Fruit fly (Drosophila melanogaster) whole organism, embryonic: ENCODE results near the gene CG15362.

Experiments used
- Antp ChIP-seq: fragments of 200-800 bp; sonication (Bioruptor generic); optimal IDR thresholded peaks from 3 replicates; lab custom pipeline; 2016; ENCODE audit warnings: missing biosample characterization, missing genetic modification characterization
- Blimp-1 ChIP-seq: fragments of 200-800 bp; sonication (Bioruptor generic); optimal IDR thresholded peaks from 3 replicates; lab custom pipeline; 2018; ENCODE audit warnings: missing biosample characterization, missing genetic modification characterization, mild to moderate bottlenecking, moderate library complexity, missing genetic modification reagents
- CG10267 ChIP-seq: fragments of 200-800 bp; sonication (Bioruptor generic); optimal IDR thresholded peaks from 2 replicates; lab custom pipeline; 2018; ENCODE audit warnings: missing biosample characterization, mild to moderate bottlenecking, missing genetic modification characterization, moderate library complexity
- CG11723 ChIP-seq: fragments of 200-800 bp; sonication (Bioruptor generic); optimal IDR thresholded peaks from 2 replicates; lab custom pipeline; 2017; ENCODE audit warnings: missing biosample characterization, mild to moderate bottlenecking, missing genetic modification characterization
- CG12071 ChIP-seq: fragments of 200-800 bp; sonication (Bioruptor generic); optimal IDR thresholded peaks from 3 replicates; lab custom pipeline; 2018; ENCODE audit warnings: missing biosample characterization, mild to moderate bottlenecking, missing genetic modification characterization
- CG12236 ChIP-seq: fragments of 200-800 bp; sonication (Bioruptor generic); optimal IDR thresholded peaks from 2 replicates; lab custom pipeline; 2016; ENCODE audit warnings: missing biosample characterization, missing genetic modification characterization
- CG13424 ChIP-seq: fragments of 200-800 bp; sonication (Bioruptor generic); optimal IDR thresholded peaks from 2 replicates; lab custom pipeline; 2019; ENCODE audit warnings: missing biosample characterization, mild to moderate bottlenecking, missing genetic modification characterization, moderate library complexity
- CG14014 ChIP-seq: fragments of 200-800 bp; sonication (Bioruptor generic); IDR thresholded peaks from 2 replicates; pipeline ENCODE4 v1.3.6; 2022; ENCODE audit warnings: missing biosample characterization, missing genetic modification characterization
- CG14860 ChIP-seq: fragments of 200-800 bp; sonication (Bioruptor generic); IDR thresholded peaks from 3 replicates; pipeline ENCODE4 v1.3.6; 2022; ENCODE audit warnings: missing biosample characterization, missing genetic modification characterization; ENCODE audit not compliant: partially characterized antibody
- CG1602 ChIP-seq: fragments of 200-800 bp; sonication (Bioruptor generic); optimal IDR thresholded peaks from 3 replicates; lab custom pipeline; 2016; ENCODE audit warnings: missing biosample characterization, missing genetic modification characterization
- CG2712 ChIP-seq: fragments of 200-800 bp; optimal IDR thresholded peaks from 3 replicates; lab custom pipeline; 2019; ENCODE audit warnings: missing biosample characterization, mild to moderate bottlenecking, missing genetic modification characterization, moderate library complexity
- CG30403 ChIP-seq: fragments of 200-800 bp; sonication (Bioruptor generic); optimal IDR thresholded peaks from 3 replicates; lab custom pipeline; 2016; ENCODE audit warnings: missing biosample characterization, missing genetic modification characterization
- CG3065 ChIP-seq: fragments of 200-800 bp; sonication (Bioruptor generic); optimal IDR thresholded peaks from 2 replicates; lab custom pipeline; 2016; ENCODE audit warnings: missing biosample characterization, missing genetic modification characterization
- CG31365 ChIP-seq: fragments of 200-800 bp; sonication (Bioruptor generic); optimal IDR thresholded peaks from 2 replicates; lab custom pipeline; 2018; ENCODE audit warnings: missing biosample characterization, mild to moderate bottlenecking, missing genetic modification characterization
- CG32767 ChIP-seq: fragments of 200-800 bp; sonication (Bioruptor generic); IDR thresholded peaks from 2 replicates; pipeline ENCODE4 v1.3.6; 2022; ENCODE audit warnings: missing biosample characterization, missing genetic modification characterization
- CG4328 ChIP-seq: fragments of 200-800 bp; sonication (Bioruptor generic); optimal IDR thresholded peaks from 3 replicates; lab custom pipeline; 2017; ENCODE audit warnings: missing biosample characterization, missing genetic modification reagents, missing genetic modification characterization
- CG6654 ChIP-seq: fragments of 200-800 bp; sonication (Bioruptor generic); optimal IDR thresholded peaks from 2 replicates; lab custom pipeline; 2017; ENCODE audit warnings: missing biosample characterization, mild to moderate bottlenecking, missing genetic modification characterization
- CG6791 ChIP-seq: fragments of 200-800 bp; sonication (Bioruptor generic); IDR thresholded peaks from 3 replicates; pipeline ENCODE4 v1.3.6; 2022; ENCODE audit warnings: missing biosample characterization, missing genetic modification characterization; ENCODE audit not compliant: partially characterized antibody
- CG7963 ChIP-seq: fragments of 200-800 bp; sonication (Bioruptor generic); IDR thresholded peaks from 3 replicates; pipeline ENCODE4 v1.3.6; 2022; ENCODE audit warnings: missing biosample characterization, missing genetic modification characterization; ENCODE audit not compliant: partially characterized antibody
- CG8478 ChIP-seq: fragments of >200 bp; optimal IDR thresholded peaks from 2 replicates; lab custom pipeline; 2018
- CG8924 ChIP-seq: fragments of 200-800 bp; optimal IDR thresholded peaks from 3 replicates; lab custom pipeline; 2019; ENCODE audit warnings: missing biosample characterization, mild to moderate bottlenecking, missing genetic modification characterization, moderate library complexity
- CG9215 ChIP-seq: fragments of 200-800 bp; sonication (Bioruptor generic); IDR thresholded peaks from 2 replicates; pipeline ENCODE4 v1.3.6; 2022; ENCODE audit warnings: missing biosample characterization, missing genetic modification characterization
- D19A ChIP-seq: fragments of 200-800 bp; optimal IDR thresholded peaks from 3 replicates; lab custom pipeline; 2019; ENCODE audit warnings: missing biosample characterization, mild to moderate bottlenecking, missing genetic modification characterization, moderate library complexity
- Deaf1 ChIP-seq: fragments of 200-800 bp; optimal IDR thresholded peaks from 3 replicates; lab custom pipeline; 2019; ENCODE audit warnings: missing biosample characterization, mild to moderate bottlenecking, missing genetic modification characterization, moderate library complexity
- HHEX ChIP-seq: fragments of 200-800 bp; sonication (Bioruptor generic); optimal IDR thresholded peaks from 3 replicates; lab custom pipeline; 2017; ENCODE audit warnings: missing biosample characterization, mild to moderate bottlenecking, missing genetic modification characterization, missing genetic modification reagents
- Hr39 ChIP-seq: fragments of >200 bp; optimal IDR thresholded peaks from 2 replicates; lab custom pipeline; 2017
- Jarid2 ChIP-seq: fragments of 200-800 bp; sonication (Bioruptor generic); optimal IDR thresholded peaks from 3 replicates; lab custom pipeline; 2017; ENCODE audit warnings: mild to moderate bottlenecking, missing biosample characterization, missing genetic modification reagents, missing genetic modification characterization
- Lim3 ChIP-seq: fragments of 200-800 bp; sonication (Bioruptor generic); IDR thresholded peaks from 2 replicates; pipeline ENCODE4 v1.3.6; 2022; ENCODE audit warnings: missing biosample characterization, missing genetic modification characterization
- Rfx ChIP-seq: fragments of 200-800 bp; sonication (Bioruptor generic); IDR thresholded peaks from 2 replicates; pipeline ENCODE4 v1.3.6; 2022; ENCODE audit warnings: missing biosample characterization, missing genetic modification characterization
- Side ChIP-seq: fragments of 200-800 bp; sonication (Bioruptor generic); optimal IDR thresholded peaks from 2 replicates; lab custom pipeline; 2016; ENCODE audit warnings: missing biosample characterization, missing genetic modification characterization
- ab ChIP-seq: fragments of 200-800 bp; sonication (Bioruptor generic); optimal IDR thresholded peaks from 2 replicates; lab custom pipeline; 2016; ENCODE audit warnings: missing biosample characterization, missing genetic modification characterization
- amos ChIP-seq: fragments of 200-800 bp; sonication (Bioruptor generic); IDR thresholded peaks from 2 replicates; pipeline ENCODE4 v1.3.6; 2022; ENCODE audit warnings: missing biosample characterization, missing genetic modification characterization; ENCODE audit not compliant: partially characterized antibody
- cas ChIP-seq: fragments of 200-800 bp; sonication (Bioruptor generic); IDR thresholded peaks from 2 replicates; pipeline ENCODE4 v1.3.6; 2022; ENCODE audit warnings: missing biosample characterization, missing genetic modification characterization
- cato ChIP-seq: fragments of 200-800 bp; sonication (Bioruptor generic); optimal IDR thresholded peaks from 2 replicates; lab custom pipeline; 2016; ENCODE audit warnings: missing biosample characterization, missing genetic modification characterization, borderline replicate concordance
- eyg ChIP-seq: fragments of 200-800 bp; sonication (Bioruptor generic); optimal IDR thresholded peaks from 3 replicates; lab custom pipeline; 2016; ENCODE audit warnings: missing biosample characterization, missing genetic modification characterization
- fd96Cb ChIP-seq: fragments of 200-800 bp; sonication (Bioruptor generic); optimal IDR thresholded peaks from 2 replicates; lab custom pipeline; 2018; ENCODE audit warnings: missing biosample characterization, mild to moderate bottlenecking, missing genetic modification characterization, moderate library complexity
- grau ChIP-seq: fragments of 200-800 bp; optimal IDR thresholded peaks from 3 replicates; lab custom pipeline; 2019; ENCODE audit warnings: missing biosample characterization, mild to moderate bottlenecking, missing genetic modification characterization, moderate library complexity
- grn ChIP-seq: fragments of 200-800 bp; sonication (Bioruptor generic); optimal IDR thresholded peaks from 3 replicates; lab custom pipeline; 2017; ENCODE audit warnings: missing biosample characterization, missing genetic modification characterization
- kay ChIP-seq: fragments of 200-800 bp; sonication (Bioruptor generic); optimal IDR thresholded peaks from 2 replicates; lab custom pipeline; 2016; ENCODE audit warnings: missing biosample characterization, missing genetic modification characterization
- knrl ChIP-seq: fragments of 200-800 bp; sonication (Bioruptor generic); IDR thresholded peaks from 3 replicates; pipeline ENCODE4 v1.3.6; 2022; ENCODE audit warnings: missing biosample characterization, missing genetic modification characterization; ENCODE audit not compliant: partially characterized antibody
- luna ChIP-seq: fragments of 200-800 bp; sonication (Bioruptor generic); optimal IDR thresholded peaks from 2 replicates; lab custom pipeline; 2016; ENCODE audit warnings: missing biosample characterization, missing genetic modification characterization
- pfk ChIP-seq: fragments of 200-800 bp; sonication (Bioruptor generic); optimal IDR thresholded peaks from 2 replicates; lab custom pipeline; 2018; ENCODE audit warnings: missing biosample characterization, mild to moderate bottlenecking, missing genetic modification characterization, moderate library complexity
- slbo ChIP-seq: fragments of 200-800 bp; sonication (Bioruptor generic); IDR thresholded peaks from 2 replicates; pipeline ENCODE4 v1.3.6; 2022; ENCODE audit warnings: missing biosample characterization, missing genetic modification characterization
- sna ChIP-seq: fragments of 200-800 bp; sonication (Bioruptor generic); IDR thresholded peaks from 2 replicates; pipeline ENCODE4 v1.3.6; 2022; ENCODE audit warnings: missing biosample characterization, missing genetic modification characterization; ENCODE audit not compliant: partially characterized antibody
- sr ChIP-seq: fragments of 200-800 bp; sonication (Bioruptor generic); IDR thresholded peaks from 3 replicates; pipeline ENCODE4 v1.3.6; 2022; ENCODE audit warnings: missing biosample characterization, missing genetic modification characterization
- tap ChIP-seq: fragments of 200-800 bp; optimal IDR thresholded peaks from 3 replicates; lab custom pipeline; 2019; ENCODE audit warnings: missing biosample characterization, mild to moderate bottlenecking, missing genetic modification characterization, moderate library complexity
- tna ChIP-seq: fragments of 200-800 bp; sonication (Bioruptor generic); IDR thresholded peaks from 2 replicates; pipeline ENCODE4 v1.3.6; 2022; ENCODE audit warnings: missing biosample characterization, missing genetic modification characterization; ENCODE audit not compliant: partially characterized antibody
- tup ChIP-seq: fragments of 200-800 bp; sonication (Bioruptor generic); optimal IDR thresholded peaks from 2 replicates; lab custom pipeline; 2016; ENCODE audit warnings: missing biosample characterization, mild to moderate bottlenecking, missing genetic modification characterization, moderate library complexity
- twi ChIP-seq: fragments of 200-800 bp; optimal IDR thresholded peaks from 2 replicates; lab custom pipeline; 2019; ENCODE audit warnings: missing biosample characterization, mild to moderate bottlenecking, missing genetic modification characterization, moderate library complexity
- unc-4 ChIP-seq: fragments of 200-800 bp; sonication (Bioruptor generic); IDR thresholded peaks from 2 replicates; pipeline ENCODE4 v1.3.6; 2022; ENCODE audit warnings: missing biosample characterization, missing genetic modification characterization; ENCODE audit not compliant: partially characterized antibody

CG15362 gene

dm6 chr2L:2010335-2011061 is 29.5 kb downstream of the CG15362 start:
- no peak for TF ChIP-seq tup
- TF ChIP-seq CG3065 (GFP tag; lab: Kevin White, UChicago): no peak
- TF ChIP-seq luna (GFP tag; lab: Kevin White, UChicago): no peak
- TF ChIP-seq CG14860 (GFP tag; lab: Robert Waterston, UW): peak; percentile 81
- peak; percentile 55 for TF ChIP-seq knrl
- TF ChIP-seq CG30403 (GFP tag; lab: Kevin White, UChicago): no peak
- no peak for TF ChIP-seq HHEX (GFP tag; lab: Kevin White, UChicago)
- TF ChIP-seq unc-4 (GFP tag; lab: Robert Waterston, UW): peak; percentile 22; the same call in 1 of the 2 replicates
- peak; percentile 85 for TF ChIP-seq amos
- no peak for TF ChIP-seq CG31365 (tag; lab: Kevin White, UChicago)
- no peak for TF ChIP-seq CG14014 (GFP tag; lab: Robert Waterston, UW)
- no peak for TF ChIP-seq sr (GFP tag; lab: Robert Waterston, UW)
- TF ChIP-seq grn (GFP tag; lab: Kevin White, UChicago): peak; percentile 17
- TF ChIP-seq CG6654 (GFP tag; lab: Kevin White, UChicago): no peak
- no peak for TF ChIP-seq CG4328 (GFP tag; lab: Kevin White, UChicago)
- peak; percentile 71; the same call in 1 of the 2 replicates for TF ChIP-seq tna (GFP tag; lab: Robert Waterston, UW)
- no peak for TF ChIP-seq Lim3 (GFP tag; lab: Robert Waterston, UW)
- TF ChIP-seq grau (tag; lab: Kevin White, UChicago): no peak
- no peak for TF ChIP-seq Rfx (GFP tag; lab: Robert Waterston, UW)
- no peak for TF ChIP-seq CG8478 (lab: Kevin White, UChicago)
- TF ChIP-seq slbo (GFP tag; lab: Robert Waterston, UW): no peak
- TF ChIP-seq CG10267 (tag; lab: Kevin White, UChicago): peak; percentile 2
- no peak for TF ChIP-seq twi
- TF ChIP-seq CG9215 (GFP tag; lab: Robert Waterston, UW): no peak
- TF ChIP-seq Antp (GFP tag; lab: Kevin White, UChicago): no peak
- no peak for TF ChIP-seq Hr39 (lab: Kevin White, UChicago)
- no peak for TF ChIP-seq Deaf1 (tag; lab: Kevin White, UChicago)
- no peak for TF ChIP-seq CG12236 (GFP tag; lab: Kevin White, UChicago)
- no peak for TF ChIP-seq CG1602
- no peak for TF ChIP-seq CG13424 (tag; lab: Kevin White, UChicago)
- TF ChIP-seq D19A (tag; lab: Kevin White, UChicago): no peak
- no peak for TF ChIP-seq CG8924 (tag; lab: Kevin White, UChicago)
- no peak for TF ChIP-seq pfk
- TF ChIP-seq fd96Cb (tag; lab: Kevin White, UChicago): no peak
- TF ChIP-seq CG32767: no peak
- TF ChIP-seq CG12071 (GFP tag; lab: Kevin White, UChicago): no peak
- no peak for TF ChIP-seq Jarid2 (GFP tag; lab: Kevin White, UChicago)
- TF ChIP-seq CG11723: no peak
- peak; percentile 27 for TF ChIP-seq Blimp-1 (GFP tag; lab: Kevin White, UChicago)
- peak; percentile 81 for TF ChIP-seq CG7963 (GFP tag; lab: Robert Waterston, UW)
- TF ChIP-seq tap (tag; lab: Kevin White, UChicago): peak; percentile 25
- TF ChIP-seq Side (GFP tag; lab: Kevin White, UChicago): no peak
- TF ChIP-seq CG2712 (tag; lab: Kevin White, UChicago): no peak
- TF ChIP-seq cas (GFP tag; lab: Robert Waterston, UW): no peak
- no peak for TF ChIP-seq cato (GFP tag; lab: Kevin White, UChicago)
- TF ChIP-seq CG6791: peak; percentile 93
- TF ChIP-seq sna (GFP tag; lab: Robert Waterston, UW): no peak
- no peak for TF ChIP-seq ab (GFP tag; lab: Kevin White, UChicago)
- TF ChIP-seq eyg: no peak
- TF ChIP-seq kay (GFP tag; lab: Kevin White, UChicago): no peak
